Fruit fly (Drosophila melanogaster): ENCODE results near the gene C3G.

C3G gene

dm6 chrX:6849178-6849956 lies 46.0 kb upstream of the C3G start, which contains the start of the genes Cht11 and CG4558 (continued):
- no peak for TF ChIP-seq hkb (optimal IDR thresholded peaks at IDR 0.05)
- peak; percentile 84 for TF ChIP-seq hkb (GFP tag; IDR thresholded peaks at IDR 0.05)
- TF ChIP-seq fu2 (GFP tag; optimal IDR thresholded peaks at IDR 0.05) = peak; percentile 57
- 0 out of 3 replicates have a peak, but pooled peaks have one; percentile 45 for TF ChIP-seq CG2199 (GFP tag; IDR thresholded peaks at IDR 0.05)
- peak; percentile 71 for TF ChIP-seq NFAT (GFP tag; IDR thresholded peaks at IDR 0.05)
- peak; percentile 76 for TF ChIP-seq CG1233 (GFP tag; optimal IDR thresholded peaks at IDR 0.05)
- TF ChIP-seq dpn (GFP tag; optimal IDR thresholded peaks at IDR 0.05) = peak; percentile 63 to 82
- TF ChIP-seq CG15011 (GFP tag; optimal IDR thresholded peaks at IDR 0.05) = peak; percentile 27
- peak; percentile 64; the same call in 1 of the 2 replicates for TF ChIP-seq Awh (GFP tag; IDR thresholded peaks at IDR 0.05)
- peak; percentile 89 for TF ChIP-seq dysf (GFP tag; IDR thresholded peaks at IDR 0.05)
- TF ChIP-seq CG6654 (GFP tag; optimal IDR thresholded peaks at IDR 0.05) = peak; percentile 31
- TF ChIP-seq Nf-YA (GFP tag; IDR thresholded peaks at IDR 0.05) = no peak
- peak; percentile 41; the same call in 1 of the 2 replicates for TF ChIP-seq CG11696 (GFP tag; IDR thresholded peaks at IDR 0.05)
- peak; percentile 77 for TF ChIP-seq Ada2b (GFP tag; IDR thresholded peaks at IDR 0.05)
- TF ChIP-seq CG17328 (GFP tag; IDR thresholded peaks at IDR 0.05) = peak; percentile 82
- peak; percentile 76; the same call in 2 of the 3 replicates for TF ChIP-seq Mrtf (GFP tag; IDR thresholded peaks at IDR 0.05)
- TF ChIP-seq ab (GFP tag; optimal IDR thresholded peaks at IDR 0.05) = no peak
- peak; percentile 88 for TF ChIP-seq CG2678 (tag; optimal IDR thresholded peaks at IDR 0.05)
- peak; percentile 50; the same call in 1 of the 2 replicates for TF ChIP-seq bbx (GFP tag; IDR thresholded peaks at IDR 0.05; ENCODE audit: partially characterized antibody)
- TF ChIP-seq CG32767 (GFP tag; IDR thresholded peaks at IDR 0.05) = peak; percentile 58; the same call in 1 of the 2 replicates
- TF ChIP-seq Med (GFP tag) = peak; percentile 94
- peak; percentile 36 for TF ChIP-seq Lhr (GFP tag; optimal IDR thresholded peaks at IDR 0.05)
- TF ChIP-seq bowl (GFP tag; IDR thresholded peaks at IDR 0.05) = no peak
- TF ChIP-seq CG11504 (tag; optimal IDR thresholded peaks at IDR 0.05) = peak; percentile 85
- 0 out of 3 replicates have a peak, but pooled peaks have one; percentile 17 for TF ChIP-seq Opbp (GFP tag; IDR thresholded peaks at IDR 0.05; ENCODE audit: partially characterized antibody)
- TF ChIP-seq CG34422 (GFP tag; IDR thresholded peaks at IDR 0.05) = peak; percentile 80
- no peak for TF ChIP-seq MTF-1 (GFP tag; optimal IDR thresholded peaks at IDR 0.05; ENCODE audit: borderline replicate concordance)
- TF ChIP-seq tgo (GFP tag; IDR thresholded peaks at IDR 0.05) = peak; percentile 85
- peak; percentile 80 for TF ChIP-seq dmrt99B (tag; optimal IDR thresholded peaks at IDR 0.05)
- no peak for TF ChIP-seq CG9876 (GFP tag; optimal IDR thresholded peaks at IDR 0.05)
- 0 out of 2 replicates have a peak, but pooled peaks have one; percentile 14 for TF ChIP-seq sna (GFP tag; IDR thresholded peaks at IDR 0.05; ENCODE audit: partially characterized antibody)
- peak; percentile 69 for TF ChIP-seq corto (GFP tag; optimal IDR thresholded peaks at IDR 0.05)
- no peak for TF ChIP-seq CG15073 (GFP tag; optimal IDR thresholded peaks at IDR 0.05)
- peak; percentile 67 for TF ChIP-seq Six4 (GFP tag; optimal IDR thresholded peaks at IDR 0.05)
- peak; percentile 54 for TF ChIP-seq Ets97D (GFP tag; optimal IDR thresholded peaks at IDR 0.05)
- peak; percentile 82 for TF ChIP-seq CG6689 (GFP tag; IDR thresholded peaks at IDR 0.05)
- TF ChIP-seq Ssrp (tag; optimal IDR thresholded peaks at IDR 0.05) = peak; percentile 81
- TF ChIP-seq Stat92E (GFP tag; optimal IDR thresholded peaks at IDR 0.05) = peak in 1 of 3 experiments; percentile 2
- peak in 1 of 2 experiments; percentile 56 for TF ChIP-seq Eip74EF (GFP tag; optimal IDR thresholded peaks at IDR 0.05)
- TF ChIP-seq CG4282 (GFP tag; optimal IDR thresholded peaks at IDR 0.05) = peak; percentile 41
- peak; percentile 77 for TF ChIP-seq Oli (tag; optimal IDR thresholded peaks at IDR 0.05)
- TF ChIP-seq zen (tag; optimal IDR thresholded peaks at IDR 0.05) = peak; percentile 62
- TF ChIP-seq mld (GFP tag; IDR thresholded peaks at IDR 0.05; ENCODE audit: partially characterized antibody) = no peak
- peak; percentile 20 for TF ChIP-seq CG17802 (tag; optimal IDR thresholded peaks at IDR 0.05)
- peak; percentile 77 for TF ChIP-seq esg (GFP tag; conservative IDR thresholded peaks at IDR 0.05)
- TF ChIP-seq CG30403 (GFP tag; optimal IDR thresholded peaks at IDR 0.05) = peak; percentile 88
- TF ChIP-seq onecut (GFP tag; IDR thresholded peaks at IDR 0.05) = peak; percentile 56
- TF ChIP-seq Vsx1 (GFP tag; optimal IDR thresholded peaks at IDR 0.05) = peak; percentile 41

All from whole organism, embryonic.